Fruit fly (Drosophila melanogaster): ENCODE results near the gene CG15362.

The CG15362 gene

dm6 chr2L:1986343-1987280 lies 5.6 kb downstream of the CG15362 start (continued):
- TF ChIP-seq dac (GFP tag; optimal IDR thresholded peaks at IDR 0.05) (no peak), CG6163 (GFP tag; IDR thresholded peaks at IDR 0.05) (peak; percentile 34; the same call in 2 of the 3 replicates), CG3919 (GFP tag; optimal IDR thresholded peaks at IDR 0.05) (peak; percentile 64), Hr4 (GFP tag; optimal IDR thresholded peaks at IDR 0.05) (peak; percentile 58), spab (GFP tag; optimal IDR thresholded peaks at IDR 0.05) (no peak), Smox (GFP tag; optimal IDR thresholded peaks at IDR 0.05) (peak; percentile 63), CG11902 (GFP tag; optimal IDR thresholded peaks at IDR 0.05) (peak; percentile 8), vri (GFP tag; optimal IDR thresholded peaks at IDR 0.05) (peak; percentile 79), topi (GFP tag; optimal IDR thresholded peaks at IDR 0.05) (peak; percentile 54), cyc (GFP tag; optimal IDR thresholded peaks at IDR 0.05) (peak; percentile 44), achi (GFP tag; optimal IDR thresholded peaks at IDR 0.05) (peak; percentile 34), Ets96B (tag; optimal IDR thresholded peaks at IDR 0.05) (peak; percentile 40), ss (GFP tag; optimal IDR thresholded peaks at IDR 0.05) (no peak), CG11762 (GFP tag; optimal IDR thresholded peaks at IDR 0.05; ENCODE audit: insufficient read depth) (peak; percentile 47), fd85E (GFP tag; optimal IDR thresholded peaks at IDR 0.05) (no peak), CG8319 (GFP tag; optimal IDR thresholded peaks at IDR 0.05) (no peak), dsx (GFP tag; optimal IDR thresholded peaks at IDR 0.05; ENCODE audit: poor library complexity, severe bottlenecking) (peak; percentile 57), CG31627 (GFP tag; optimal IDR thresholded peaks at IDR 0.05) (peak; percentile 67), fd59A (GFP tag; optimal IDR thresholded peaks at IDR 0.05) (peak; percentile 38), Met (GFP tag; optimal IDR thresholded peaks at IDR 0.05) (peak; percentile 70), CG6276 (GFP tag; optimal IDR thresholded peaks at IDR 0.05) (no peak), pdm3 (GFP tag; optimal IDR thresholded peaks at IDR 0.05) (peak; percentile 69), CG7368 (GFP tag; optimal IDR thresholded peaks at IDR 0.05) (peak; percentile 14), Lpt (GFP tag; optimal IDR thresholded peaks at IDR 0.05) (peak; percentile 37), Sox15 (GFP tag; optimal IDR thresholded peaks at IDR 0.05) (no peak), CG34406 (GFP tag; optimal IDR thresholded peaks at IDR 0.05) (peak; percentile 55)

- TF ChIP-seq Ets21C (GFP tag; optimal IDR thresholded peaks at IDR 0.05) (peak; percentile 33), Eip78C (GFP tag) (peak; percentile 56), acj6 (GFP tag; optimal IDR thresholded peaks at IDR 0.05) (no peak), ss (GFP tag; optimal IDR thresholded peaks at IDR 0.05) (peak in 1 of 2 experiments; percentile 22), CG4318 (GFP tag; optimal IDR thresholded peaks at IDR 0.05) (no peak), CG31627 (GFP tag; optimal IDR thresholded peaks at IDR 0.05) (peak; percentile 1), Eip93F (GFP tag; optimal IDR thresholded peaks at IDR 0.05) (peak; percentile 38), Gug (GFP tag; IDR thresholded peaks at IDR 0.05) (no peak), Hr39 (GFP tag; optimal IDR thresholded peaks at IDR 0.05) (peak; percentile 64), CG11762 (GFP tag; optimal IDR thresholded peaks at IDR 0.05; ENCODE audit: insufficient read depth) (no peak), CG6854 (GFP tag; optimal IDR thresholded peaks at IDR 0.05) (no peak), CG6808 (GFP tag; optimal IDR thresholded peaks at IDR 0.05) (no peak), CG8319 (GFP tag; optimal IDR thresholded peaks at IDR 0.05) (no peak), salr (GFP tag; optimal IDR thresholded peaks at IDR 0.05) (peak in 1 of 2 experiments; percentile 36), Sox102F (GFP tag; optimal IDR thresholded peaks at IDR 0.05) (no peak), CG15336 (GFP tag; IDR thresholded peaks at IDR 0.05) (no peak), CG6792 (GFP tag; optimal IDR thresholded peaks at IDR 0.05) (no peak), spab (GFP tag; optimal IDR thresholded peaks at IDR 0.05) (no peak), svp (GFP tag) (peak; percentile 91), CG6163 (GFP tag; IDR thresholded peaks at IDR 0.05) (peak; percentile 19; the same call in 2 of the 3 replicates), Smox (GFP tag; optimal IDR thresholded peaks at IDR 0.05) (no peak), CG34406 (GFP tag; optimal IDR thresholded peaks at IDR 0.05) (no peak), fd59A (GFP tag; optimal IDR thresholded peaks at IDR 0.05) (no peak), fkh (GFP tag; optimal IDR thresholded peaks at IDR 0.05) (no peak), dsx (GFP tag; optimal IDR thresholded peaks at IDR 0.05; ENCODE audit: poor library complexity, severe bottlenecking) (peak; percentile 22), esn (GFP tag; optimal IDR thresholded peaks at IDR 0.05) (peak; percentile 4), CG3032 (tag; optimal IDR thresholded peaks at IDR 0.05) (no peak), CG1621 (tag; optimal IDR thresholded peaks at IDR 0.05) (no peak), achi (GFP tag; optimal IDR thresholded peaks at IDR 0.05) (peak; percentile 31), OdsH (GFP tag; optimal IDR thresholded peaks at IDR 0.05) (peak; percentile 45), pdm3 (GFP tag; optimal IDR thresholded peaks at IDR 0.05) (peak; percentile 45), CG6276 (GFP tag; optimal IDR thresholded peaks at IDR 0.05) (no peak)
Measured at dm6 chr2L:1987434-1988191, 6.6 kb downstream of the CG15362 start, which contains the start of gene Got2. Got2 (minus strand) TSS chr2L:1987758.
